Fruit fly (Drosophila melanogaster) whole organism, embryonic: ENCODE data around the gene Gclm.

Experiments
- Abd-B ChIP-seq: fragments of 200-800 bp; sonication (Bioruptor generic); optimal IDR thresholded peaks from 2 replicates; lab custom pipeline; 2018; ENCODE audit warnings: missing biosample characterization, mild to moderate bottlenecking, missing genetic modification characterization, moderate library complexity
- B-H1 ChIP-seq: fragments of 200-800 bp; sonication (Bioruptor generic); IDR thresholded peaks from 3 replicates; pipeline ENCODE4 v1.3.6; 2022; ENCODE audit warnings: missing biosample characterization, missing genetic modification characterization
- BtbVII ChIP-seq: fragments of 200-800 bp; sonication (Bioruptor generic); optimal IDR thresholded peaks from 3 replicates; lab custom pipeline; 2017; ENCODE audit warnings: missing biosample characterization, mild to moderate bottlenecking, missing genetic modification characterization
- Bteb2 ChIP-seq: fragments of 200-800 bp; sonication (Bioruptor generic); optimal IDR thresholded peaks from 2 replicates; lab custom pipeline; 2016; ENCODE audit warnings: missing biosample characterization, missing genetic modification characterization
- CG10431 ChIP-seq: fragments of 200-800 bp; sonication (Bioruptor generic); optimal IDR thresholded peaks from 3 replicates; lab custom pipeline; 2018; ENCODE audit warnings: missing biosample characterization, mild to moderate bottlenecking, missing genetic modification characterization
- CG12659 ChIP-seq: fragments of 200-800 bp; sonication (Bioruptor generic); optimal IDR thresholded peaks from 3 replicates; lab custom pipeline; 2017; ENCODE audit warnings: mild to moderate bottlenecking, missing biosample characterization, missing genetic modification reagents, missing genetic modification characterization
- CG13424 ChIP-seq: fragments of 200-800 bp; sonication (Bioruptor generic); optimal IDR thresholded peaks from 2 replicates; lab custom pipeline; 2019; ENCODE audit warnings: missing biosample characterization, mild to moderate bottlenecking, missing genetic modification characterization, moderate library complexity
- CG14710 ChIP-seq: fragments of 200-800 bp; sonication (Bioruptor generic); optimal IDR thresholded peaks from 3 replicates; lab custom pipeline; 2019; ENCODE audit warnings: missing biosample characterization, mild to moderate bottlenecking, missing genetic modification characterization, moderate library complexity
- CG1529 ChIP-seq: fragments of 200-800 bp; sonication (Bioruptor generic); optimal IDR thresholded peaks from 3 replicates; lab custom pipeline; 2018; ENCODE audit warnings: missing biosample characterization, missing genetic modification characterization
- CG15601 ChIP-seq: fragments of 200-800 bp; sonication (Bioruptor generic); optimal IDR thresholded peaks from 3 replicates; lab custom pipeline; 2019; ENCODE audit warnings: missing biosample characterization, mild to moderate bottlenecking, missing genetic modification characterization, moderate library complexity
- CG16779 ChIP-seq: fragments of 200-800 bp; sonication (Bioruptor generic); IDR thresholded peaks from 2 replicates; pipeline ENCODE4 v1.3.6; 2022; ENCODE audit warnings: missing biosample characterization, missing genetic modification characterization
- CG17328 ChIP-seq: fragments of 200-800 bp; sonication (Bioruptor generic); IDR thresholded peaks from 2 replicates; pipeline ENCODE4 v1.3.6; 2022; ENCODE audit warnings: missing biosample characterization, missing genetic modification characterization
- CG17385 ChIP-seq: fragments of 200-800 bp; sonication (Bioruptor generic); optimal IDR thresholded peaks from 3 replicates; lab custom pipeline; 2018; ENCODE audit warnings: missing biosample characterization, mild to moderate bottlenecking, missing genetic modification characterization
- CG1792 ChIP-seq: fragments of 200-800 bp; sonication (Bioruptor generic); optimal IDR thresholded peaks from 2 replicates; lab custom pipeline; 2016; ENCODE audit warnings: missing biosample characterization, missing genetic modification characterization
- CG1832 ChIP-seq: fragments of 200-800 bp; sonication (Bioruptor generic); optimal IDR thresholded peaks from 2 replicates; lab custom pipeline; 2017; ENCODE audit warnings: missing biosample characterization, mild to moderate bottlenecking, missing genetic modification characterization, inconsistent platforms
- CG2120 ChIP-seq: fragments of 200-800 bp; sonication (Bioruptor generic); optimal IDR thresholded peaks from 3 replicates; lab custom pipeline; 2016; ENCODE audit warnings: missing biosample characterization, missing genetic modification characterization
- CG30403 ChIP-seq: fragments of 200-800 bp; sonication (Bioruptor generic); optimal IDR thresholded peaks from 3 replicates; lab custom pipeline; 2016; ENCODE audit warnings: missing biosample characterization, missing genetic modification characterization
- CG30431 ChIP-seq: fragments of 200-800 bp; sonication (Bioruptor generic); optimal IDR thresholded peaks from 2 replicates; lab custom pipeline; 2017; ENCODE audit warnings: missing biosample characterization, missing genetic modification characterization
- CG33557 ChIP-seq: fragments of 200-800 bp; sonication (Bioruptor generic); optimal IDR thresholded peaks from 2 replicates; lab custom pipeline; 2019; ENCODE audit warnings: missing biosample characterization, mild to moderate bottlenecking, missing genetic modification characterization, moderate library complexity
- CG34224 ChIP-seq: fragments of 200-800 bp; sonication (Bioruptor generic); IDR thresholded peaks from 3 replicates; pipeline ENCODE4 v1.3.6; 2022; ENCODE audit warnings: missing biosample characterization, missing genetic modification characterization; ENCODE audit not compliant: partially characterized antibody
- CG3847 ChIP-seq: fragments of 200-800 bp; sonication (Bioruptor generic); IDR thresholded peaks from 2 replicates; pipeline ENCODE4 v1.3.6; 2022; ENCODE audit warnings: missing biosample characterization, missing genetic modification characterization
- CG5180 ChIP-seq: fragments of 200-800 bp; sonication (Bioruptor generic); optimal IDR thresholded peaks from 3 replicates; lab custom pipeline; 2017; ENCODE audit warnings: missing biosample characterization, missing genetic modification characterization, mild to moderate bottlenecking, moderate library complexity, missing genetic modification reagents
- CG8281 ChIP-seq: fragments of 200-800 bp; sonication (Bioruptor generic); optimal IDR thresholded peaks from 2 replicates; lab custom pipeline; 2018; ENCODE audit warnings: missing biosample characterization, mild to moderate bottlenecking, missing genetic modification characterization, moderate library complexity
- CG8765 ChIP-seq: fragments of 200-800 bp; sonication (Bioruptor generic); IDR thresholded peaks from 2 replicates; pipeline ENCODE4 v1.3.6; 2022; ENCODE audit warnings: missing biosample characterization, missing genetic modification characterization
- CG9437 ChIP-seq: fragments of 200-800 bp; sonication (Bioruptor generic); optimal IDR thresholded peaks from 2 replicates; lab custom pipeline; 2018; ENCODE audit warnings: missing biosample characterization, mild to moderate bottlenecking, missing genetic modification characterization
- Dp ChIP-seq: fragments of 200-800 bp; sonication (Bioruptor generic); optimal IDR thresholded peaks from 2 replicates; lab custom pipeline; 2018; ENCODE audit warnings: missing biosample characterization, mild to moderate bottlenecking, missing genetic modification characterization, moderate library complexity
- H15 ChIP-seq: fragments of 200-800 bp; sonication (Bioruptor generic); IDR thresholded peaks from 3 replicates; pipeline ENCODE4 v1.3.6; 2022; ENCODE audit warnings: missing biosample characterization, missing genetic modification characterization
- Hmr ChIP-seq: fragments of 200-800 bp; sonication (Bioruptor generic); optimal IDR thresholded peaks from 3 replicates; lab custom pipeline; 2017; ENCODE audit warnings: mild to moderate bottlenecking, missing biosample characterization, missing genetic modification reagents, missing genetic modification characterization
- Mes4 ChIP-seq: fragments of 200-800 bp; sonication (Bioruptor generic); optimal IDR thresholded peaks from 2 replicates; lab custom pipeline; 2016; ENCODE audit warnings: missing biosample characterization, missing genetic modification characterization
- NC2α ChIP-seq: fragments of 200-800 bp; sonication (Bioruptor generic); optimal IDR thresholded peaks from 2 replicates; lab custom pipeline; 2016; ENCODE audit warnings: missing biosample characterization, missing genetic modification characterization
- Nf-YB ChIP-seq: fragments of 200-800 bp; sonication (Bioruptor generic); optimal IDR thresholded peaks from 3 replicates; lab custom pipeline; 2019; ENCODE audit warnings: missing biosample characterization, mild to moderate bottlenecking, missing genetic modification characterization, moderate library complexity
- Ptx1 ChIP-seq: fragments of 200-800 bp; sonication (Bioruptor generic); IDR thresholded peaks from 2 replicates; pipeline ENCODE4 v1.3.6; 2022; ENCODE audit warnings: missing biosample characterization, missing genetic modification characterization
- ase ChIP-seq: fragments of 200-800 bp; sonication (Bioruptor generic); IDR thresholded peaks from 3 replicates; pipeline ENCODE4 v1.3.6; 2022; ENCODE audit warnings: missing biosample characterization, missing genetic modification characterization
- cato ChIP-seq: fragments of 200-800 bp; sonication (Bioruptor generic); optimal IDR thresholded peaks from 2 replicates; lab custom pipeline; 2016; ENCODE audit warnings: missing biosample characterization, missing genetic modification characterization, borderline replicate concordance
- crol ChIP-seq: fragments of 200-800 bp; sonication (Bioruptor generic); IDR thresholded peaks from 2 replicates; pipeline ENCODE4 v1.3.6; 2022; ENCODE audit warnings: missing biosample characterization, missing genetic modification characterization
- en ChIP-seq: fragments of 200-800 bp; sonication (Bioruptor generic); optimal IDR thresholded peaks from 2 replicates; lab custom pipeline; 2016; ENCODE audit warnings: missing biosample characterization, missing genetic modification characterization
- fru ChIP-seq: fragments of >200 bp; optimal IDR thresholded peaks from 2 replicates; lab custom pipeline; 2017
- gt ChIP-seq: fragments of 200-800 bp; sonication (Bioruptor generic); IDR thresholded peaks from 2 replicates; pipeline ENCODE4 v1.3.6; 2022; ENCODE audit warnings: missing biosample characterization, missing genetic modification characterization
- inv ChIP-seq: fragments of 200-800 bp; sonication (Bioruptor generic); IDR thresholded peaks from 2 replicates; pipeline ENCODE4 v1.3.6; 2022; ENCODE audit warnings: missing biosample characterization, missing genetic modification characterization; ENCODE audit not compliant: partially characterized antibody
- jing ChIP-seq: fragments of 200-800 bp; sonication (Bioruptor generic); optimal IDR thresholded peaks from 2 replicates; lab custom pipeline; 2018; ENCODE audit warnings: missing biosample characterization, mild to moderate bottlenecking, missing genetic modification characterization
- kah ChIP-seq: fragments of 200-800 bp; sonication (Bioruptor generic); optimal IDR thresholded peaks from 2 replicates; lab custom pipeline; 2018; ENCODE audit warnings: missing biosample characterization, mild to moderate bottlenecking, missing genetic modification characterization
- mam ChIP-seq: fragments of 200-800 bp; sonication (Bioruptor generic); optimal IDR thresholded peaks from 3 replicates; lab custom pipeline; 2016; ENCODE audit warnings: missing biosample characterization, missing genetic modification characterization
- otp ChIP-seq: fragments of 200-800 bp; sonication (Bioruptor generic); IDR thresholded peaks from 3 replicates; pipeline ENCODE4, ENCODE4 v1.3.6; 2022; ENCODE audit warnings: missing biosample characterization, missing genetic modification characterization
- prd ChIP-seq, 3 experiments: fragments of >200 bp in 2 of 3; fragments of 200-800 bp in 1 of 3; sonication (Bioruptor generic) in 1 of 3; optimal IDR thresholded peaks in 2 of 3; IDR thresholded peaks in 1 of 3; 2 replicates in 2 of 3; 3 replicates in 1 of 3; pipeline versions ENCODE4 v1.3.6 to Lab custom; 2017 to 2022; ENCODE audit warnings: missing biosample characterization in 1 of 3, missing genetic modification characterization in 1 of 3
- repo ChIP-seq: fragments of 200-800 bp; sonication (Bioruptor generic); optimal IDR thresholded peaks from 2 replicates; lab custom pipeline; 2016; ENCODE audit warnings: missing biosample characterization, missing genetic modification characterization
- rib ChIP-seq: fragments of 200-800 bp; sonication (Bioruptor generic); IDR thresholded peaks from 2 replicates; pipeline ENCODE4 v1.3.6; 2022; ENCODE audit warnings: missing biosample characterization, missing genetic modification characterization
- ro ChIP-seq: fragments of 200-800 bp; sonication (Bioruptor generic); IDR thresholded peaks from 2 replicates; pipeline ENCODE4 v1.3.6; 2022; ENCODE audit warnings: missing biosample characterization, missing genetic modification characterization
- slbo ChIP-seq: fragments of 200-800 bp; sonication (Bioruptor generic); IDR thresholded peaks from 2 replicates; pipeline ENCODE4 v1.3.6; 2022; ENCODE audit warnings: missing biosample characterization, missing genetic modification characterization
- slou ChIP-seq: fragments of 200-800 bp; sonication (Bioruptor generic); optimal IDR thresholded peaks from 3 replicates; lab custom pipeline; 2016; ENCODE audit warnings: missing biosample characterization, missing genetic modification characterization
- tio ChIP-seq: fragments of 200-800 bp; sonication (Bioruptor generic); optimal IDR thresholded peaks from 2 replicates; lab custom pipeline; 2017; ENCODE audit warnings: missing biosample characterization, missing genetic modification characterization, inconsistent platforms
- twi ChIP-seq: fragments of 200-800 bp; optimal IDR thresholded peaks from 2 replicates; lab custom pipeline; 2019; ENCODE audit warnings: missing biosample characterization, mild to moderate bottlenecking, missing genetic modification characterization, moderate library complexity

Gene Gclm

DNA sequence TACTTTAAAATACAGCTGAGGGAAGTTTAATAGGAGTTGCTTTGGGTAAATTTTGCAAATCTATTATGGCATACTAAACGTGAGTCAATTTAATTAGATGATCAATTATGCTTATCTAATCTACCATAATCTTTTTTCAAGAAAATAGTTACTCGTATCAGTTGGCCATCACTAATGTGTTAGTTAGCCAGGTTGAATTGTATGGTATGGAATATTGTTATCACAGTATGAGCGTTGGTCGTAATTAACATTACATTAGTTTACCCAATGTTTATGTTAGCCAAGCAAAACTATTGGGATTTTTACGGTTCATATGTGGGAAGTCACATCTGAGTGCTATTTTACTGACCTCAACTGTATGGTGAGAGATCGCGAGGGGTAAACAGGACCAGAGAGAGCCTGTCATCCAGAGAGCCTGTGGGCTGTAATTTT is 12.8 kb downstream of the Gclm start (continued):
- no peak for TF ChIP-seq CG16779 (GFP tag; lab: Robert Waterston, UW)
- peak; percentile 55 for TF ChIP-seq repo
- no peak for TF ChIP-seq CG1832 (GFP tag; lab: Kevin White, UChicago)
- peak; percentile 72 for TF ChIP-seq CG8765
- 0 out of 2 replicates have a peak, but pooled peaks have one; percentile 11 for TF ChIP-seq rib
- peak; percentile 51 for TF ChIP-seq mam (GFP tag; lab: Kevin White, UChicago)
- no peak for TF ChIP-seq jing
- TF ChIP-seq CG12659 (GFP tag; lab: Kevin White, UChicago), result peak; percentile 47
- TF ChIP-seq CG30431 (GFP tag; lab: Kevin White, UChicago), result peak; percentile 76
- peak; percentile 71 for TF ChIP-seq Mes4 (GFP tag; lab: Kevin White, UChicago)
- TF ChIP-seq CG33557, result peak; percentile 93
- no peak for TF ChIP-seq CG1792 (GFP tag; lab: Kevin White, UChicago)
- 0 out of 3 replicates have a peak, but pooled peaks have one; percentile 32 for TF ChIP-seq otp (GFP tag; lab: Robert Waterston, UW)
- TF ChIP-seq CG15601, result peak; percentile 49
- TF ChIP-seq CG5180, result peak; percentile 15
- no peak for TF ChIP-seq fru (lab: Kevin White, UChicago)
- peak; percentile 93 for TF ChIP-seq CG14710 (tag; lab: Kevin White, UChicago)
- peak; percentile 34; the same call in 1 of the 2 replicates for TF ChIP-seq CG17328
- TF ChIP-seq BtbVII, result peak; percentile 44
- TF ChIP-seq CG13424 (tag; lab: Kevin White, UChicago), result peak; percentile 64
- TF ChIP-seq twi (tag; lab: Kevin White, UChicago), result peak; percentile 69
- TF ChIP-seq CG17385 (GFP tag; lab: Kevin White, UChicago), result peak; percentile 36
- TF ChIP-seq prd (optimal IDR thresholded peaks at IDR 0.05; lab: Kevin White, UChicago), result no peak
- TF ChIP-seq prd (GFP tag; IDR thresholded peaks at IDR 0.05; lab: Robert Waterston, UW), result peak; percentile 80
- peak; percentile 47 for TF ChIP-seq cato
- no peak; the same call in 1 of the 2 replicates for TF ChIP-seq ro (GFP tag; lab: Robert Waterston, UW)
- no peak for TF ChIP-seq slbo (GFP tag; lab: Robert Waterston, UW)
- TF ChIP-seq H15 (GFP tag; lab: Robert Waterston, UW), result no peak
- TF ChIP-seq crol (GFP tag; lab: Robert Waterston, UW), result no peak
- TF ChIP-seq B-H1 (GFP tag; lab: Robert Waterston, UW), result no peak
- TF ChIP-seq Abd-B (GFP tag; lab: Kevin White, UChicago), result peak; percentile 60
- no peak for TF ChIP-seq inv (GFP tag; lab: Robert Waterston, UW)
- peak; percentile 75 for TF ChIP-seq CG30403 (GFP tag; lab: Kevin White, UChicago)
- TF ChIP-seq slou, result no peak
- peak; percentile 64 for TF ChIP-seq en (GFP tag; lab: Kevin White, UChicago)
- peak; percentile 61 for TF ChIP-seq CG2120 (GFP tag; lab: Kevin White, UChicago)
- TF ChIP-seq kah, result no peak
- TF ChIP-seq CG3847 (GFP tag; lab: Robert Waterston, UW), result no peak
- TF ChIP-seq CG34224 (GFP tag; lab: Robert Waterston, UW), result no peak
- no peak for TF ChIP-seq Dp (GFP tag; lab: Kevin White, UChicago)
- TF ChIP-seq Hmr (GFP tag; lab: Kevin White, UChicago), result peak; percentile 50
- peak; percentile 72 for TF ChIP-seq CG1529
- TF ChIP-seq gt (GFP tag; lab: Robert Waterston, UW), result no peak
- peak; percentile 63 for TF ChIP-seq Nf-YB (GFP tag; lab: Kevin White, UChicago)
- TF ChIP-seq tio (GFP tag; lab: Kevin White, UChicago), result peak; percentile 85
- peak; percentile 30 for TF ChIP-seq CG8281
- no peak for TF ChIP-seq CG10431 (GFP tag; lab: Kevin White, UChicago)
- TF ChIP-seq Bteb2, result peak; percentile 30
- TF ChIP-seq CG9437 (GFP tag; lab: Kevin White, UChicago), result peak; percentile 54
- peak; percentile 65 for TF ChIP-seq NC2α (GFP tag; lab: Kevin White, UChicago)
- no peak for TF ChIP-seq ase (GFP tag; lab: Robert Waterston, UW)
- TF ChIP-seq Ptx1 (GFP tag; lab: Robert Waterston, UW), result peak; percentile 64
